Fruit fly (Drosophila melanogaster) whole organism, embryonic: ENCODE results near the gene SKIP.

Source experiments
- Atf-2 ChIP-seq: fragments of 200-800 bp; sonication (Bioruptor generic); optimal IDR thresholded peaks from 2 replicates; lab custom pipeline; 2016; ENCODE audit warnings: missing biosample characterization, missing genetic modification characterization
- Awh ChIP-seq: fragments of 200-800 bp; sonication (Bioruptor generic); IDR thresholded peaks from 2 replicates; pipeline ENCODE4, ENCODE4 v1.3.6; 2022; ENCODE audit warnings: missing biosample characterization, missing genetic modification characterization
- B-H1 ChIP-seq: fragments of 200-800 bp; sonication (Bioruptor generic); IDR thresholded peaks from 3 replicates; pipeline ENCODE4 v1.3.6; 2022; ENCODE audit warnings: missing biosample characterization, missing genetic modification characterization
- Bgb ChIP-seq: fragments of 200-800 bp; sonication (Bioruptor generic); IDR thresholded peaks from 2 replicates; pipeline ENCODE4 v1.3.6; 2022; ENCODE audit warnings: missing biosample characterization, missing genetic modification characterization; ENCODE audit not compliant: partially characterized antibody
- CG10209 ChIP-seq: fragments of 200-800 bp; sonication (Bioruptor generic); optimal IDR thresholded peaks from 3 replicates; lab custom pipeline; 2017; ENCODE audit warnings: missing biosample characterization, mild to moderate bottlenecking, missing genetic modification characterization, missing genetic modification reagents
- CG10321 ChIP-seq: fragments of 200-800 bp; sonication (Bioruptor generic); IDR thresholded peaks from 2 replicates; pipeline ENCODE4 v1.3.6; 2022; ENCODE audit warnings: missing biosample characterization, missing genetic modification characterization
- CG10543 ChIP-seq: fragments of 200-800 bp; sonication (Bioruptor generic); optimal IDR thresholded peaks from 3 replicates; lab custom pipeline; 2017; ENCODE audit warnings: missing biosample characterization, mild to moderate bottlenecking, missing genetic modification characterization, moderate library complexity
- CG10654 ChIP-seq: fragments of 200-800 bp; sonication (Bioruptor generic); optimal IDR thresholded peaks from 2 replicates; lab custom pipeline; 2016; ENCODE audit warnings: missing biosample characterization, missing genetic modification characterization
- CG11696 ChIP-seq: fragments of 200-800 bp; sonication (Bioruptor generic); IDR thresholded peaks from 2 replicates; pipeline ENCODE4 v1.3.6; 2022; ENCODE audit warnings: missing biosample characterization, missing genetic modification characterization
- CG13296 ChIP-seq: fragments of 200-800 bp; sonication (Bioruptor generic); optimal IDR thresholded peaks from 3 replicates; lab custom pipeline; 2018; ENCODE audit warnings: missing biosample characterization, mild to moderate bottlenecking, missing genetic modification characterization
- CG14667 ChIP-seq: fragments of 200-800 bp; sonication (Bioruptor generic); IDR thresholded peaks from 2 replicates; pipeline ENCODE4 v1.3.6; 2022; ENCODE audit warnings: missing biosample characterization, missing genetic modification characterization
- CG15269 ChIP-seq: fragments of 200-800 bp; sonication (Bioruptor generic); optimal IDR thresholded peaks from 2 replicates; lab custom pipeline; 2018; ENCODE audit warnings: missing biosample characterization, mild to moderate bottlenecking, missing genetic modification characterization, moderate library complexity
- CG15601 ChIP-seq: fragments of 200-800 bp; sonication (Bioruptor generic); optimal IDR thresholded peaks from 3 replicates; lab custom pipeline; 2019; ENCODE audit warnings: missing biosample characterization, mild to moderate bottlenecking, missing genetic modification characterization, moderate library complexity
- CG1602 ChIP-seq: fragments of 200-800 bp; sonication (Bioruptor generic); optimal IDR thresholded peaks from 3 replicates; lab custom pipeline; 2016; ENCODE audit warnings: missing biosample characterization, missing genetic modification characterization
- CG16863 ChIP-seq: fragments of 200-800 bp; sonication (Bioruptor generic); optimal IDR thresholded peaks from 3 replicates; lab custom pipeline; 2016; ENCODE audit warnings: missing biosample characterization, missing genetic modification characterization
- CG17612 ChIP-seq: fragments of 200-800 bp; sonication (Bioruptor generic); IDR thresholded peaks from 2 replicates; pipeline ENCODE4 v1.3.6; 2022; ENCODE audit warnings: missing biosample characterization, missing genetic modification characterization
- CG2199 ChIP-seq: fragments of 200-800 bp; sonication (Bioruptor generic); IDR thresholded peaks from 3 replicates; pipeline ENCODE4 v1.3.6; 2022; ENCODE audit warnings: missing biosample characterization, missing genetic modification characterization
- CG30020 ChIP-seq: fragments of 200-800 bp; optimal IDR thresholded peaks from 2 replicates; lab custom pipeline; 2019; ENCODE audit warnings: missing biosample characterization, mild to moderate bottlenecking, missing genetic modification characterization, moderate library complexity
- CG30403 ChIP-seq: fragments of 200-800 bp; sonication (Bioruptor generic); optimal IDR thresholded peaks from 3 replicates; lab custom pipeline; 2016; ENCODE audit warnings: missing biosample characterization, missing genetic modification characterization
- CG32772 ChIP-seq: fragments of 200-800 bp; sonication (Bioruptor generic); IDR thresholded peaks from 2 replicates; pipeline ENCODE4 v1.3.6; 2022; ENCODE audit warnings: missing biosample characterization, missing genetic modification characterization
- CG33557 ChIP-seq: fragments of 200-800 bp; sonication (Bioruptor generic); optimal IDR thresholded peaks from 2 replicates; lab custom pipeline; 2019; ENCODE audit warnings: missing biosample characterization, mild to moderate bottlenecking, missing genetic modification characterization, moderate library complexity
- CG3847 ChIP-seq: fragments of 200-800 bp; sonication (Bioruptor generic); IDR thresholded peaks from 2 replicates; pipeline ENCODE4 v1.3.6; 2022; ENCODE audit warnings: missing biosample characterization, missing genetic modification characterization
- CG4730 ChIP-seq: fragments of 200-800 bp; sonication (Bioruptor generic); IDR thresholded peaks from 2 replicates; pipeline ENCODE4 v1.3.6; 2022; ENCODE audit warnings: missing biosample characterization, missing genetic modification characterization
- CG6854 ChIP-seq: fragments of 200-800 bp; sonication (Bioruptor generic); optimal IDR thresholded peaks from 3 replicates; lab custom pipeline; 2017; ENCODE audit warnings: missing biosample characterization, mild to moderate bottlenecking, missing genetic modification characterization
- CG9215 ChIP-seq: fragments of 200-800 bp; sonication (Bioruptor generic); IDR thresholded peaks from 2 replicates; pipeline ENCODE4 v1.3.6; 2022; ENCODE audit warnings: missing biosample characterization, missing genetic modification characterization
- CoRest ChIP-seq: fragments of 200-800 bp; sonication (Bioruptor generic); optimal IDR thresholded peaks from 3 replicates; lab custom pipeline; 2018; ENCODE audit warnings: missing biosample characterization, mild to moderate bottlenecking, missing genetic modification characterization, moderate library complexity
- Dad ChIP-seq: fragments of 200-800 bp; sonication (Bioruptor generic); optimal IDR thresholded peaks from 3 replicates; lab custom pipeline; 2016; ENCODE audit warnings: missing biosample characterization, missing genetic modification characterization
- Drgx ChIP-seq: fragments of 200-800 bp; sonication (Bioruptor generic); IDR thresholded peaks from 2 replicates; pipeline ENCODE4 v1.3.6; 2022; ENCODE audit warnings: missing biosample characterization, missing genetic modification characterization
- Ets65A ChIP-seq: fragments of 200-800 bp; sonication (Bioruptor generic); peaks from one replicate; lab custom pipeline; 2016; ENCODE audit warnings: missing biosample characterization, missing genetic modification characterization
- HmgZ ChIP-seq: fragments of 200-800 bp; sonication (Bioruptor generic); optimal IDR thresholded peaks from 2 replicates; lab custom pipeline; 2018; ENCODE audit warnings: missing biosample characterization, mild to moderate bottlenecking, missing genetic modification characterization
- Rx ChIP-seq: fragments of 200-800 bp; sonication (Bioruptor generic); IDR thresholded peaks from 2 replicates; pipeline ENCODE4 v1.3.6; 2022; ENCODE audit warnings: missing biosample characterization, missing genetic modification characterization
- Sox100B ChIP-seq: fragments of 200-800 bp; sonication (Bioruptor generic); optimal IDR thresholded peaks from 3 replicates; lab custom pipeline; 2018; ENCODE audit warnings: missing biosample characterization, mild to moderate bottlenecking, missing genetic modification characterization
- Spps ChIP-seq: fragments of 200-800 bp; sonication (Bioruptor generic); optimal IDR thresholded peaks from 2 replicates; lab custom pipeline; 2018; ENCODE audit warnings: missing biosample characterization, mild to moderate bottlenecking, missing genetic modification characterization
- amos ChIP-seq: fragments of 200-800 bp; sonication (Bioruptor generic); IDR thresholded peaks from 2 replicates; pipeline ENCODE4 v1.3.6; 2022; ENCODE audit warnings: missing biosample characterization, missing genetic modification characterization; ENCODE audit not compliant: partially characterized antibody
- cato ChIP-seq: fragments of 200-800 bp; sonication (Bioruptor generic); optimal IDR thresholded peaks from 2 replicates; lab custom pipeline; 2016; ENCODE audit warnings: missing biosample characterization, missing genetic modification characterization, borderline replicate concordance
- chinmo ChIP-seq: fragments of 200-800 bp; sonication (Bioruptor generic); IDR thresholded peaks from 4 replicates; pipeline ENCODE4 v1.3.6; 2022; ENCODE audit warnings: missing biosample characterization, missing genetic modification characterization; ENCODE audit not compliant: partially characterized antibody
- chn ChIP-seq: fragments of 200-800 bp; sonication (Bioruptor generic); optimal IDR thresholded peaks from 2 replicates; lab custom pipeline; 2016; ENCODE audit warnings: missing biosample characterization, missing genetic modification characterization
- da ChIP-seq: fragments of 200-800 bp; sonication (Bioruptor generic); optimal IDR thresholded peaks from 2 replicates; lab custom pipeline; 2016; ENCODE audit warnings: missing biosample characterization, missing genetic modification characterization
- disco-r ChIP-seq: fragments of 200-800 bp; sonication (Bioruptor generic); optimal IDR thresholded peaks from 2 replicates; lab custom pipeline; 2016; ENCODE audit warnings: missing biosample characterization, missing genetic modification characterization
- eve ChIP-seq, 2 experiments: fragments of >200 bp; optimal IDR thresholded peaks; 2 replicates each; lab custom pipeline; 2017; ENCODE audit warnings: missing biosample characterization in 2 of 2, missing genetic modification characterization in 2 of 2
- eyg ChIP-seq: fragments of 200-800 bp; sonication (Bioruptor generic); optimal IDR thresholded peaks from 3 replicates; lab custom pipeline; 2016; ENCODE audit warnings: missing biosample characterization, missing genetic modification characterization
- fd64A ChIP-seq: fragments of 200-800 bp; sonication (Bioruptor generic); optimal IDR thresholded peaks from 3 replicates; lab custom pipeline; 2018; ENCODE audit warnings: missing biosample characterization, mild to moderate bottlenecking, missing genetic modification characterization
- ftz-f1 ChIP-seq: fragments of 200-800 bp; sonication (Bioruptor generic); optimal IDR thresholded peaks from 2 replicates; lab custom pipeline; 2016; ENCODE audit warnings: missing biosample characterization, missing genetic modification characterization
- gsb-n ChIP-seq: fragments of 200-800 bp; sonication (Bioruptor generic); optimal IDR thresholded peaks from 3 replicates; lab custom pipeline; 2018; ENCODE audit warnings: missing biosample characterization, mild to moderate bottlenecking, missing genetic modification characterization
- jing ChIP-seq: fragments of 200-800 bp; sonication (Bioruptor generic); optimal IDR thresholded peaks from 2 replicates; lab custom pipeline; 2018; ENCODE audit warnings: missing biosample characterization, mild to moderate bottlenecking, missing genetic modification characterization
- kni ChIP-seq: fragments of 200-800 bp; sonication (Bioruptor generic); optimal IDR thresholded peaks from 3 replicates; lab custom pipeline; 2017; ENCODE audit warnings: mild to moderate bottlenecking, missing biosample characterization, missing genetic modification reagents, missing genetic modification characterization
- knrl ChIP-seq: fragments of 200-800 bp; sonication (Bioruptor generic); IDR thresholded peaks from 3 replicates; pipeline ENCODE4 v1.3.6; 2022; ENCODE audit warnings: missing biosample characterization, missing genetic modification characterization; ENCODE audit not compliant: partially characterized antibody
- ro ChIP-seq: fragments of 200-800 bp; sonication (Bioruptor generic); IDR thresholded peaks from 2 replicates; pipeline ENCODE4 v1.3.6; 2022; ENCODE audit warnings: missing biosample characterization, missing genetic modification characterization
- sob ChIP-seq: fragments of 200-800 bp; sonication (Bioruptor generic); IDR thresholded peaks from 2 replicates; pipeline ENCODE4 v1.3.6; 2022; ENCODE audit warnings: missing biosample characterization, missing genetic modification characterization
- tup ChIP-seq: fragments of 200-800 bp; sonication (Bioruptor generic); optimal IDR thresholded peaks from 2 replicates; lab custom pipeline; 2016; ENCODE audit warnings: missing biosample characterization, mild to moderate bottlenecking, missing genetic modification characterization, moderate library complexity
- zen ChIP-seq: fragments of 200-800 bp; sonication (Bioruptor generic); optimal IDR thresholded peaks from 3 replicates; lab custom pipeline; 2018; ENCODE audit warnings: missing biosample characterization, mild to moderate bottlenecking, missing genetic modification characterization, moderate library complexity

SKIP gene

DNA sequence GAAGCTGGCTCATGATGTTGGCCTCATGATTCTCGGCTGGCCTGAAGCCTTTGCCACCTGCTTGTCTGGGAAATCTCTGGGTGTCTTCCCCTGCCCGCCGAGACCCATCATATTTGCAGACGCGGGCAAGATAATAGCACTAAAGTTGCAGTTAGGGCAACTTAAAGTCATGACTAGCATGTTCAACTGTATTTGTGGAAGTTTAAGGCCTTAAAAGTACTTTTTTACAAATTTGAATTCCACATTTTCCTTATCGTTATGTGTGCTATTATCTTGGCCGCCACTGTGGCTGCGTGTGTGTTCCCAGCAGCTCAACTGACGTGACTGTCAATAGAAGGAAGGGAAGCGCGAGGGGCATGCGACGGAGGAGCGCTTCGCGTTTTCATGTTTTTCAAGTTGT is 5.5 kb downstream of the SKIP start (continued):
- peak; percentile 59 for TF ChIP-seq CG14667 (GFP tag; lab: Robert Waterston, UW)
- TF ChIP-seq tup (GFP tag; lab: Kevin White, UChicago) = peak; percentile 22
- TF ChIP-seq CG4730 (GFP tag; lab: Robert Waterston, UW) = peak; percentile 65
- TF ChIP-seq CG17612 (GFP tag; lab: Robert Waterston, UW) = no peak
- TF ChIP-seq CG32772 = peak; percentile 80
- TF ChIP-seq CG30403 = peak; percentile 65
- TF ChIP-seq Rx (GFP tag; lab: Robert Waterston, UW) = peak; percentile 68
- TF ChIP-seq gsb-n = peak; percentile 72
- peak; percentile 30 for TF ChIP-seq da (GFP tag; lab: Kevin White, UChicago)
- peak; percentile 63 for TF ChIP-seq jing (GFP tag; lab: Kevin White, UChicago)
- TF ChIP-seq CG15601 (tag; lab: Kevin White, UChicago) = peak; percentile 34
- TF ChIP-seq Bgb (GFP tag; lab: Robert Waterston, UW) = no peak
- TF ChIP-seq amos (GFP tag; lab: Robert Waterston, UW) = no peak
- peak; percentile 67 for TF ChIP-seq CG16863
- TF ChIP-seq zen (tag; lab: Kevin White, UChicago) = peak; percentile 73
- peak in 1 of 2 experiments; percentile 78 for TF ChIP-seq eve (GFP tag; optimal IDR thresholded peaks at IDR 0.05; lab: Kevin White, UChicago)
- peak; percentile 42; the same call in 1 of the 2 replicates for TF ChIP-seq Awh (GFP tag; lab: Robert Waterston, UW)
- TF ChIP-seq CG15269 (tag; lab: Kevin White, UChicago) = peak; percentile 34
- peak; percentile 53 for TF ChIP-seq sob (GFP tag; lab: Robert Waterston, UW)
- TF ChIP-seq CG11696 (GFP tag; lab: Robert Waterston, UW) = peak; percentile 95
- peak; percentile 60 for TF ChIP-seq chn (GFP tag; lab: Kevin White, UChicago)
- no peak for TF ChIP-seq cato (GFP tag; lab: Kevin White, UChicago)
- peak; percentile 61 for TF ChIP-seq Atf-2 (GFP tag; lab: Kevin White, UChicago)
- peak; percentile 9 for TF ChIP-seq HmgZ (tag; lab: Kevin White, UChicago)
- TF ChIP-seq Sox100B (GFP tag; lab: Kevin White, UChicago) = no peak
- no peak for TF ChIP-seq CG13296 (GFP tag; lab: Kevin White, UChicago)
- TF ChIP-seq disco-r (GFP tag; lab: Kevin White, UChicago) = peak; percentile 16
- no peak for TF ChIP-seq chinmo (GFP tag; lab: Robert Waterston, UW)
- 0 out of 2 replicates have a peak, but pooled peaks have one; percentile 21 for TF ChIP-seq CG3847 (GFP tag; lab: Robert Waterston, UW)
- TF ChIP-seq CG6854 (GFP tag; lab: Kevin White, UChicago) = no peak
- no peak for TF ChIP-seq ro (GFP tag; lab: Robert Waterston, UW)
- peak; percentile 80 for TF ChIP-seq Dad (GFP tag; lab: Kevin White, UChicago)
- peak; percentile 64 for TF ChIP-seq CG10654 (GFP tag; lab: Kevin White, UChicago)
- peak; percentile 52 for TF ChIP-seq CG10209 (GFP tag; lab: Kevin White, UChicago)
- no peak for TF ChIP-seq CG30020 (tag; lab: Kevin White, UChicago)
- peak; percentile 85 for TF ChIP-seq Drgx
- TF ChIP-seq fd64A (GFP tag; lab: Kevin White, UChicago) = peak; percentile 69
- TF ChIP-seq eyg (GFP tag; lab: Kevin White, UChicago) = peak; percentile 28
- no peak for TF ChIP-seq kni
- TF ChIP-seq knrl (GFP tag; lab: Robert Waterston, UW) = no peak
- peak; percentile 1 for TF ChIP-seq Ets65A
- TF ChIP-seq CG1602 (GFP tag; lab: Kevin White, UChicago) = peak; percentile 45
- no peak for TF ChIP-seq CG10543 (GFP tag; lab: Kevin White, UChicago)
- no peak for TF ChIP-seq CG33557
- TF ChIP-seq ftz-f1 (GFP tag; lab: Kevin White, UChicago) = no peak
- TF ChIP-seq CoRest (tag; lab: Kevin White, UChicago) = peak; percentile 45
- peak; percentile 66; the same call in 1 of the 3 replicates for TF ChIP-seq CG2199 (GFP tag; lab: Robert Waterston, UW)
- TF ChIP-seq Spps (tag; lab: Kevin White, UChicago) = peak; percentile 88
- peak; percentile 60 for TF ChIP-seq B-H1 (GFP tag; lab: Robert Waterston, UW)
- no peak for TF ChIP-seq CG9215
- TF ChIP-seq CG10321 (GFP tag; lab: Robert Waterston, UW) = peak; percentile 44; the same call in 1 of the 2 replicates
